Worm (Caenorhabditis elegans): ENCODE measurements around the gene npr-12.

The npr-12 gene

ce11 chrIV:6920063-6920462, 17.4 kb downstream of the npr-12 start, which contains the start of gene T22D1.18:
T22D1.18 (minus strand) TSS chrIV:6920163.
- TF ChIP-seq ham-2 (GFP tag; optimal IDR thresholded peaks at IDR 0.05) (no peak), blmp-1 (tag; optimal IDR thresholded peaks at IDR 0.05) (no peak), zip-8 (tag; optimal IDR thresholded peaks at IDR 0.05) (no peak), nhr-12 (tag; optimal IDR thresholded peaks at IDR 0.05) (no peak)

- TF ChIP-seq lsy-2 (tag; optimal IDR thresholded peaks at IDR 0.05) = peak; percentile 81
- TF ChIP-seq tbx-8 (GFP tag; optimal IDR thresholded peaks at IDR 0.05) = no peak
- TF ChIP-seq pha-4 (tag; optimal IDR thresholded peaks at IDR 0.05) = peak; percentile 59
- peak; percentile 27 for TF ChIP-seq blmp-1 (tag; optimal IDR thresholded peaks at IDR 0.05)
- TF ChIP-seq nhr-2 (tag; optimal IDR thresholded peaks at IDR 0.05) = peak; percentile 4
- TF ChIP-seq nhr-237 (tag; optimal IDR thresholded peaks at IDR 0.05) = peak; percentile 69
- no peak for TF ChIP-seq M03D4.4 (tag; optimal IDR thresholded peaks at IDR 0.05)
- peak; percentile 58 for TF ChIP-seq lin-13 (tag; optimal IDR thresholded peaks at IDR 0.05)
- no peak for TF ChIP-seq unc-120 (tag; optimal IDR thresholded peaks at IDR 0.05; ENCODE audit: poor library complexity, severe bottlenecking)
- peak; percentile 42 for TF ChIP-seq ceh-43 (GFP tag; optimal IDR thresholded peaks at IDR 0.05)
- peak; percentile 38 for TF ChIP-seq sptf-1 (tag; optimal IDR thresholded peaks at IDR 0.05)
- peak; percentile 93 for TF ChIP-seq ces-1 (GFP tag; optimal IDR thresholded peaks at IDR 0.05)
- TF ChIP-seq mep-1 (tag; optimal IDR thresholded peaks at IDR 0.05) = peak; percentile 65
Observed at ce11 chrIV:6919318-6919717, 18.1 kb downstream of the npr-12 start, which contains the start of gene ruvb-2. ruvb-2 (minus strand) TSS chrIV:6919406.

ce11 chrIV:6916831-6917230, 20.6 kb downstream of the npr-12 start:
- TF ChIP-seq mep-1 (tag; optimal IDR thresholded peaks at IDR 0.05) (no peak), pha-4 (tag; optimal IDR thresholded peaks at IDR 0.05) (no peak), mls-2 (tag; optimal IDR thresholded peaks at IDR 0.05) (no peak), ceh-83 (GFP tag; optimal IDR thresholded peaks at IDR 0.05) (no peak), nhr-12 (tag; optimal IDR thresholded peaks at IDR 0.05) (no peak), ceh-39 (tag; optimal IDR thresholded peaks at IDR 0.05) (no peak), blmp-1 (tag; optimal IDR thresholded peaks at IDR 0.05) (no peak), unc-62 (GFP tag; optimal IDR thresholded peaks at IDR 0.05) (no peak), nhr-2 (tag; optimal IDR thresholded peaks at IDR 0.05) (no peak), lsy-2 (tag; optimal IDR thresholded peaks at IDR 0.05) (no peak), nhr-28 (tag; optimal IDR thresholded peaks at IDR 0.05) (no peak), ceh-43 (GFP tag; optimal IDR thresholded peaks at IDR 0.05) (no peak), drap-1 (GFP tag; optimal IDR thresholded peaks at IDR 0.05) (no peak), zip-8 (tag; optimal IDR thresholded peaks at IDR 0.05) (no peak), lin-13 (tag; optimal IDR thresholded peaks at IDR 0.05) (no peak), nhr-237 (tag; optimal IDR thresholded peaks at IDR 0.05) (no peak), sem-2 (GFP tag; optimal IDR thresholded peaks at IDR 0.05) (no peak), hlh-1 (tag; optimal IDR thresholded peaks at IDR 0.05) (no peak), lin-32 (GFP tag; optimal IDR thresholded peaks at IDR 0.05) (no peak)

- TF ChIP-seq mab-5 (tag; optimal IDR thresholded peaks at IDR 0.05) (no peak), ztf-11 (tag; optimal IDR thresholded peaks at IDR 0.05) (no peak), ceh-83 (GFP tag; optimal IDR thresholded peaks at IDR 0.05) (no peak), hlh-1 (tag; optimal IDR thresholded peaks at IDR 0.05) (no peak), nhr-237 (tag; optimal IDR thresholded peaks at IDR 0.05) (no peak), unc-39 (tag; optimal IDR thresholded peaks at IDR 0.05) (no peak)
Observed at ce11 chrIV:6912851-6913588, 24.4 kb downstream of the npr-12 start, which contains the start of gene T22D1.3. T22D1.3 (plus strand) TSS chrIV:6913538.

- TF ChIP-seq drap-1 (GFP tag; optimal IDR thresholded peaks at IDR 0.05) = no peak
- TF ChIP-seq blmp-1 (tag; optimal IDR thresholded peaks at IDR 0.05) = no peak
- TF ChIP-seq lin-13 (tag; optimal IDR thresholded peaks at IDR 0.05) = no peak
- no peak for TF ChIP-seq unc-62 (GFP tag; optimal IDR thresholded peaks at IDR 0.05)
- peak; percentile 15 for TF ChIP-seq mep-1 (tag; optimal IDR thresholded peaks at IDR 0.05)
- no peak for TF ChIP-seq ceh-43 (GFP tag; optimal IDR thresholded peaks at IDR 0.05)
- TF ChIP-seq nhr-237 (tag; optimal IDR thresholded peaks at IDR 0.05) = peak; percentile 22
- TF ChIP-seq nhr-12 (tag; optimal IDR thresholded peaks at IDR 0.05) = no peak
Observed at ce11 chrIV:6909863-6910733, 27.4 kb downstream of the npr-12 start, which contains the start of the genes rpn-1 and ribo-1. rpn-1 (minus strand) TSS chrIV:6909913. ribo-1 (plus strand) TSS chrIV:6910683.

All from whole organism, mixed stage, embryonic.